Worm (Caenorhabditis elegans): ENCODE data around the gene lgg-2.

Gene lgg-2

ce11 chrIV:10909708-10910107, 26.0 kb downstream of the lgg-2 start, which contains the start of gene pyk-2:
TSS of gene pyk-2 (plus strand) at chrIV:10909913.
- TF ChIP-seq lin-11 (tag; optimal IDR thresholded peaks at IDR 0.05) (no peak), ref-2 (tag; optimal IDR thresholded peaks at IDR 0.05) (no peak), madf-2 (tag; optimal IDR thresholded peaks at IDR 0.05) (no peak), nfya-1 (tag; optimal IDR thresholded peaks at IDR 0.05) (no peak), ama-1 (optimal IDR thresholded peaks at IDR 0.05) (no peak), fkh-6 (tag; optimal IDR thresholded peaks at IDR 0.05) (no peak)

ce11 chrIV:10909206-10909605, 26.5 kb downstream of the lgg-2 start, which contains the start of gene ZK596.2:
TSS of gene ZK596.2 (minus strand) at chrIV:10909306.
- TF ChIP-seq zip-5 (tag; optimal IDR thresholded peaks at IDR 0.05) (no peak), ttx-3 (tag; optimal IDR thresholded peaks at IDR 0.05) (no peak), hlh-6 (tag; optimal IDR thresholded peaks at IDR 0.05) (no peak), elt-2 (tag; optimal IDR thresholded peaks at IDR 0.05) (no peak), eyg-1 (tag; optimal IDR thresholded peaks at IDR 0.05) (no peak), C38D4.7 (GFP tag; optimal IDR thresholded peaks at IDR 0.05) (no peak), ceh-24 (tag; optimal IDR thresholded peaks at IDR 0.05) (no peak), ceh-6 (GFP tag; optimal IDR thresholded peaks at IDR 0.05) (no peak), hlh-8 (tag; optimal IDR thresholded peaks at IDR 0.05) (no peak), syd-9 (tag; optimal IDR thresholded peaks at IDR 0.05) (no peak), ceh-18 (tag; optimal IDR thresholded peaks at IDR 0.05) (no peak), pag-3 (tag; optimal IDR thresholded peaks at IDR 0.05; ENCODE audit: borderline replicate concordance) (no peak), F13H6.1 (tag; optimal IDR thresholded peaks at IDR 0.05) (no peak)

- TF ChIP-seq ceh-31 (tag; optimal IDR thresholded peaks at IDR 0.05): no peak
- no peak for TF ChIP-seq C08G9.2 (tag; optimal IDR thresholded peaks at IDR 0.05)
- TF ChIP-seq tbx-7 (tag; optimal IDR thresholded peaks at IDR 0.05): no peak
- no peak for TF ChIP-seq pqm-1 (tag; optimal IDR thresholded peaks at IDR 0.05)
- no peak for TF ChIP-seq ceh-9 (tag; optimal IDR thresholded peaks at IDR 0.05)
- no peak for TF ChIP-seq fkh-10 (GFP tag; optimal IDR thresholded peaks at IDR 0.05)
- no peak for TF ChIP-seq ceh-34 (tag; optimal IDR thresholded peaks at IDR 0.05)
- TF ChIP-seq zip-5 (tag; optimal IDR thresholded peaks at IDR 0.05): no peak
- TF ChIP-seq F13H6.1 (tag; optimal IDR thresholded peaks at IDR 0.05): no peak
- TF ChIP-seq che-1 (tag; optimal IDR thresholded peaks at IDR 0.05): no peak
- TF ChIP-seq ceh-14 (tag; optimal IDR thresholded peaks at IDR 0.05): no peak
- no peak for TF ChIP-seq unc-3 (GFP tag; conservative IDR thresholded peaks at IDR 0.05)
- TF ChIP-seq unc-3 (tag; optimal IDR thresholded peaks at IDR 0.05): no peak
- TF ChIP-seq elt-4 (tag; optimal IDR thresholded peaks at IDR 0.05): no peak
- TF ChIP-seq ama-1 (optimal IDR thresholded peaks at IDR 0.05): no peak
- no peak for TF ChIP-seq mec-3 (tag; optimal IDR thresholded peaks at IDR 0.05; ENCODE audit: borderline replicate concordance)
- TF ChIP-seq sdc-2 (tag; optimal IDR thresholded peaks at IDR 0.05): no peak
- TF ChIP-seq odd-2 (tag; optimal IDR thresholded peaks at IDR 0.05): no peak
Measured at ce11 chrIV:10904282-10904681, 31.4 kb downstream of the lgg-2 start, which contains the start of gene ZK596.3. TSS of gene ZK596.3 (minus strand) at chrIV:10904382.

- TF ChIP-seq pqm-1 (tag; optimal IDR thresholded peaks at IDR 0.05): no peak
- no peak for TF ChIP-seq ceh-22 (tag; optimal IDR thresholded peaks at IDR 0.05)
- TF ChIP-seq ceh-9 (tag; optimal IDR thresholded peaks at IDR 0.05): no peak
- TF ChIP-seq T23F11.4 (GFP tag; optimal IDR thresholded peaks at IDR 0.05): no peak
- no peak for TF ChIP-seq hlh-15 (tag; optimal IDR thresholded peaks at IDR 0.05)
- TF ChIP-seq pax-1 (tag; optimal IDR thresholded peaks at IDR 0.05): no peak
- no peak for TF ChIP-seq ref-2 (tag; optimal IDR thresholded peaks at IDR 0.05)
- no peak for TF ChIP-seq ceh-31 (tag; optimal IDR thresholded peaks at IDR 0.05)
- TF ChIP-seq unc-42 (tag; optimal IDR thresholded peaks at IDR 0.05): no peak
- TF ChIP-seq hlh-30 (tag; optimal IDR thresholded peaks at IDR 0.05; ENCODE audit: insufficient read depth): no peak
- TF ChIP-seq pat-9 (tag; optimal IDR thresholded peaks at IDR 0.05): no peak
- no peak for TF ChIP-seq che-1 (tag; optimal IDR thresholded peaks at IDR 0.05)
- TF ChIP-seq ceh-18 (tag; optimal IDR thresholded peaks at IDR 0.05): no peak
- TF ChIP-seq pha-4 (tag; optimal IDR thresholded peaks at IDR 0.05): no peak
- TF ChIP-seq ceh-30 (tag; optimal IDR thresholded peaks at IDR 0.05): no peak
- no peak for TF ChIP-seq tbx-7 (tag; optimal IDR thresholded peaks at IDR 0.05)
- no peak for TF ChIP-seq eyg-1 (tag; optimal IDR thresholded peaks at IDR 0.05)
Measured at ce11 chrIV:10902476-10902875, 33.2 kb downstream of the lgg-2 start.

All from whole organism, late embryonic.